Worm (Caenorhabditis elegans): Measurements from ENCODE around the gene F57B9.1.

F57B9.1 gene

DNA sequence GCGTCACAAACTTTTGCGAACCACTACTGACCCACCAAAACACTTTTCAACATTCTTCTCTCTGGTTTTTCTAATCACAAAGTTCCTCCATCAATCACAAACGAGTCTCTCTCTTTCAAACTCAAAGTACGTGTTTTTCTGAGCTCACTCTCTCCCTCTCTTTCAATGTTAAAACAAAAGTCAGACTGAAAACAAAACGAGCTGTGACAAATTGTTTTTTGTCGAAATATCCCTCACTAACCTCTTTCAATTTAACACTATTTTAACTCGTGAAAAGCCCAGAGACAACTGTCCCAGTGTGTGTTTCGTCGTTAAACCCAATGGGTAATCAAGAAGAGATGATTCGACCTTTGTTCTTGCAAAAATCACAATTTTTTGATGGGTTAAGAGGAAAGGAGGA, 26.2 kb downstream of the F57B9.1 start (continued):
- TF ChIP-seq nhr-20 (tag; optimal IDR thresholded peaks at IDR 0.05) = peak; percentile 52
- peak; percentile 93 for TF ChIP-seq vab-15 (tag; optimal IDR thresholded peaks at IDR 0.05)
- TF ChIP-seq ztf-4 (tag; optimal IDR thresholded peaks at IDR 0.05) = peak; percentile 39
- TF ChIP-seq nhr-12 (tag; optimal IDR thresholded peaks at IDR 0.05) = no peak
- TF ChIP-seq ceh-82 (tag; optimal IDR thresholded peaks at IDR 0.05) = no peak
- no peak for TF ChIP-seq ceh-8 (GFP tag; optimal IDR thresholded peaks at IDR 0.05)
- TF ChIP-seq C04F5.9 (tag; optimal IDR thresholded peaks at IDR 0.05) = peak; percentile 75

DNA sequence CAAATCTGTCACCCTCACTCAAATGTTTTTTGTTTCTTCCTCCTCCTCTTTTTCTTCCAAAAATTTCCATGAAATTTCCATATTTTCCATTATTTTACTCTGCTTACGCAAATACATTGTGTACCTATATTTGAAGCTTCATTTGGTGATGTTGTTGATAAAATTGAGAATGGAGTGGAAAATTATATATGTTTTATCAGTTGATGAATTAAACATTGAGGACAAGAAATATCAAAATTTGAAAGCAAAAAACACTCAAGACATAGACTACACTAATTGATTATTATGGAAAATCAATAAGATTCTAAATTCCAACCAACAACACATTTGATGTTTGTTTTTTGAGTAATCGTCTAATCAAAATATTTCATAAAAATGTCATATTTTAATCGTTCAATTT, 27.3 kb downstream of the F57B9.1 start:
- TF ChIP-seq elt-2 (tag; optimal IDR thresholded peaks at IDR 0.05) = peak; percentile 44
- no peak for TF ChIP-seq snu-23 (GFP tag; optimal IDR thresholded peaks at IDR 0.05)
- peak in 1 of 2 experiments; percentile 20 for TF ChIP-seq lin-35 (GFP tag; optimal IDR thresholded peaks at IDR 0.05)

DNA sequence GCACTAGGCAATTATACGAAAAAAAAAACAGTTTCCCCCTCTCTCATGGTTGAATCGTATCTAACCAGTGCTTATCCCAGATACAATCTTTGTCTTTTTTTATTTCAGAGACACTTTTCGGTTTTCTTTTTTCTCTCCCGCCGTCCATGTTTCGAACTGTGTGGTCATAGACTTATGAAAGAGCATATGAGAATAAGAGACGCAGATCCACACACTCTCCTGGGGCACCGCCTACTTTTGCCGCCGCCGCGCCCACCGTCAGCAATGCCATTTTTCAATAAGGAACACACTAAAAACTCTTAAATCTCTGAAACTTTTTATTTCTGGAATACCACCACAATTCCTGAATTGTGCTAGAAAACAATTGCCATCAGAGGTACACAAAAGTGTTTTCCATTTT, 28.0 kb downstream of the F57B9.1 start, which contains the start of gene prk-1:
Gene prk-1, plus strand, starts transcription at position 269 of the 400 bp plus-strand sequence.
- TF ChIP-seq fkh-4 (tag; optimal IDR thresholded peaks at IDR 0.05; ENCODE audit: borderline replicate concordance) = no peak
- no peak for TF ChIP-seq egl-13 (tag; optimal IDR thresholded peaks at IDR 0.05)
- TF ChIP-seq isw-1 (GFP tag; IDR thresholded peaks at IDR 0.05) = no peak
- TF ChIP-seq elt-2 (tag; optimal IDR thresholded peaks at IDR 0.05) = no peak
- TF ChIP-seq ceh-90 (tag; optimal IDR thresholded peaks at IDR 0.05) = no peak
- no peak for TF ChIP-seq nhr-71 (tag; optimal IDR thresholded peaks at IDR 0.05)
- peak; percentile 22 for TF ChIP-seq snu-23 (GFP tag; optimal IDR thresholded peaks at IDR 0.05)
- no peak for TF ChIP-seq ces-1 (GFP tag; optimal IDR thresholded peaks at IDR 0.05)
- no peak for TF ChIP-seq alr-1 (tag; optimal IDR thresholded peaks at IDR 0.05; ENCODE audit: borderline replicate concordance)
- no peak for TF ChIP-seq lin-35 (GFP tag; optimal IDR thresholded peaks at IDR 0.05)
- TF ChIP-seq zip-4 (GFP tag; optimal IDR thresholded peaks at IDR 0.05) = no peak
- TF ChIP-seq hlh-17 (GFP tag; optimal IDR thresholded peaks at IDR 0.05; ENCODE audit: borderline replicate concordance) = no peak
- TF ChIP-seq lin-14 (GFP tag; optimal IDR thresholded peaks at IDR 0.05) = peak; percentile 45
- TF ChIP-seq nhr-20 (tag; optimal IDR thresholded peaks at IDR 0.05) = no peak
- TF ChIP-seq blmp-1 (tag; optimal IDR thresholded peaks at IDR 0.05) = peak; percentile 2
- no peak for TF ChIP-seq efl-1 (optimal IDR thresholded peaks at IDR 0.05)
- TF ChIP-seq efl-1 (GFP tag; optimal IDR thresholded peaks at IDR 0.05 in 1 of 2) = no peak
- TF ChIP-seq zag-1 (tag; optimal IDR thresholded peaks at IDR 0.05) = no peak
- TF ChIP-seq efl-3 (GFP tag; optimal IDR thresholded peaks at IDR 0.05) = no peak
- TF ChIP-seq unc-98 (GFP tag; IDR thresholded peaks at IDR 0.05) = no peak
- no peak for TF ChIP-seq unc-86 (tag; optimal IDR thresholded peaks at IDR 0.05)
- no peak for TF ChIP-seq nhr-28 (tag; optimal IDR thresholded peaks at IDR 0.05)
- TF ChIP-seq dpl-1 (GFP tag; optimal IDR thresholded peaks at IDR 0.05) = no peak
- TF ChIP-seq ets-5 (GFP tag; IDR thresholded peaks at IDR 0.05) = no peak
- TF ChIP-seq hlh-4 (tag; optimal IDR thresholded peaks at IDR 0.05) = no peak
- TF ChIP-seq pag-3 (tag; optimal IDR thresholded peaks at IDR 0.05; ENCODE audit: borderline replicate concordance, insufficient read depth) = no peak
- no peak for TF ChIP-seq lir-3 (tag; optimal IDR thresholded peaks at IDR 0.05; ENCODE audit: poor library complexity)
- TF ChIP-seq nhr-85 (tag) = peak; percentile 65
- TF ChIP-seq ztf-11 (tag; optimal IDR thresholded peaks at IDR 0.05) = no peak
- TF ChIP-seq nhr-12 (tag; optimal IDR thresholded peaks at IDR 0.05) = no peak
- no peak for TF ChIP-seq swsn-7 (tag; optimal IDR thresholded peaks at IDR 0.05)
- TF ChIP-seq rnt-1 (tag; optimal IDR thresholded peaks at IDR 0.05) = peak; percentile 37

DNA sequence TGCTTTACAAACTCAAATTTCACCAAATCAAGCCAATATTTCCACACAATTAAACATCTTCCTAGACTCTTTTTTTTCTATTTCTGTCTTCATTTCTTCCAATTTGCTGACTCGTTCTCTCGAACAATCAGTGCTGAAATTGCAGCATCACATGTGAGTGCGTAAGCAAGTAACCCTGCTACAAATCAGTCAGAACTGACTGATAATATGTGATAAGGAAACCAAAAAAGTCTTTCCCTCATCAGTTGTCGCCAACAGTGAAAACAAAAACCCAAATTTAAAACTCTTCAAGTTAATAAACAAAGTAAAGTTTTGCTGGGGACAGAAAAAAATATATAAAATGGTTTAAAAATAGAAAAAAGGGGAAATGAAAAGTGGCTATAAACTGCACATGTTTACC, 29.6 kb downstream of the F57B9.1 start:
- TF ChIP-seq fos-1 (tag; optimal IDR thresholded peaks at IDR 0.05) = no peak
- TF ChIP-seq irx-1 (tag; optimal IDR thresholded peaks at IDR 0.05) = no peak
- TF ChIP-seq lin-14 (GFP tag; optimal IDR thresholded peaks at IDR 0.05) = no peak
- TF ChIP-seq nhr-20 (tag; optimal IDR thresholded peaks at IDR 0.05) = peak; percentile 9
- TF ChIP-seq ztf-11 (tag; optimal IDR thresholded peaks at IDR 0.05) = no peak
- peak; percentile 59 for TF ChIP-seq elt-2 (tag; optimal IDR thresholded peaks at IDR 0.05)
- TF ChIP-seq nhr-71 (tag; optimal IDR thresholded peaks at IDR 0.05) = no peak
- TF ChIP-seq lin-35 (GFP tag; optimal IDR thresholded peaks at IDR 0.05) = peak in 1 of 2 experiments; percentile 38
- no peak for TF ChIP-seq ces-1 (GFP tag; optimal IDR thresholded peaks at IDR 0.05)
- TF ChIP-seq efl-3 (GFP tag; optimal IDR thresholded peaks at IDR 0.05) = no peak

Data from whole organism, L1 larva.